Worm (Caenorhabditis elegans) whole organism, midembryonic: ENCODE results near the gene H01G02.4.

Experiments
- T22C8.4 ChIP-seq: fragments of 200-800 bp; sonication (Bioruptor generic); IDR thresholded peaks from 2 replicates; pipeline ENCODE4 v1.3.6; 2022; ENCODE audit warnings: missing genetic modification characterization, missing compliant biosample characterization
- cog-1 ChIP-seq: sonication (generic microtip); optimal IDR thresholded peaks from 2 replicates; lab custom pipeline; 2016; ENCODE audit warnings: missing genetic modification characterization, missing compliant biosample characterization
- flt-1 ChIP-seq: fragments of 200-800 bp; sonication (Bioruptor generic); IDR thresholded peaks from 2 replicates; pipeline ENCODE4 v1.3.6; 2022; ENCODE audit warnings: missing genetic modification characterization, missing compliant biosample characterization
- klf-2 ChIP-seq: fragments of 200-800 bp; sonication (Bioruptor generic); conservative IDR thresholded peaks from 2 replicates; pipeline ENCODE4 v1.3.6; 2022; ENCODE audit warnings: missing genetic modification reagents, missing genetic modification characterization, missing compliant biosample characterization
- med-1 ChIP-seq: sonication (generic microtip); optimal IDR thresholded peaks from 2 replicates; lab custom pipeline; 2017; ENCODE audit warnings: missing genetic modification characterization, mild to moderate bottlenecking, missing compliant biosample characterization, antibody characterized with exemption, missing genetic modification reagents; ENCODE audit not compliant: insufficient read depth
- ref-1 ChIP-seq: fragments of 200-800 bp; sonication (Bioruptor generic); conservative IDR thresholded peaks from 2 replicates; pipeline ENCODE4 v1.3.6; 2022; ENCODE audit warnings: missing genetic modification reagents, missing genetic modification characterization, missing compliant biosample characterization
- tab-1 ChIP-seq: fragments of 200-800 bp; sonication (Bioruptor generic); IDR thresholded peaks from 2 replicates; pipeline ENCODE4 v1.3.6; 2022; ENCODE audit warnings: missing genetic modification characterization, missing compliant biosample characterization
- ztf-23 ChIP-seq: fragments of 200-800 bp; sonication (Bioruptor generic); IDR thresholded peaks from 2 replicates; pipeline ENCODE4 v1.3.6; 2022; ENCODE audit warnings: missing genetic modification reagents, missing genetic modification characterization, missing compliant biosample characterization
- ztf-29 ChIP-seq: fragments of 200-800 bp; sonication (Bioruptor generic); IDR thresholded peaks from 2 replicates; pipeline ENCODE4 v1.3.6; 2022; ENCODE audit warnings: missing genetic modification reagents, missing genetic modification characterization, missing compliant biosample characterization

H01G02.4 gene

DNA sequence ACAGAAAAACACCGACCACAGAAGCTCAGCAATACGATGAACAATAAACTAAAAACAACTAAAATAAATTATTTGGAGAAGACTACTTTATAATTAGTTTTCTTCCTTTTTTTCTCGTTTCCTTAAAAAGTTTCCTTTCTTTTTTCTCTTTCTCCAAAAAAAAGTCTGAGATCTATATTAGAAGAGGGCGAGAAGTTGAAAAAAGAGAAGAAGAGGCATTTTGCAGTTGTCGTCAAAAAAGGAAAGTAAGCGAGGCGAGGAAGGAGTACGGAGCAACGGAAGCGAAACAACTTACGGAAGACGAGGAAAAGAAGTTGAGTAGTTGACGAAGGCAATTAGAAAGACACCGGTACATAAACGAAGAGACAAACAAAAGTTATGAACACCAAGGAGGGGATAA, 7.0 kb downstream of the H01G02.4 start:
- TF ChIP-seq klf-2 (GFP tag; lab: Robert Waterston, UW), result no peak
- TF ChIP-seq ztf-23 (GFP tag; lab: Robert Waterston, UW), result no peak
- no peak for TF ChIP-seq flt-1 (GFP tag; lab: Robert Waterston, UW)
- no peak for TF ChIP-seq med-1 (GFP tag; lab: Kevin White, UChicago)
- no peak for TF ChIP-seq tab-1 (GFP tag; lab: Robert Waterston, UW)
- no peak for TF ChIP-seq T22C8.4 (GFP tag; lab: Robert Waterston, UW)
- no peak for TF ChIP-seq ref-1 (GFP tag; lab: Robert Waterston, UW)
- TF ChIP-seq cog-1 (tag; lab: Kevin White, UChicago), result no peak
- TF ChIP-seq ztf-29 (GFP tag; lab: Robert Waterston, UW), result no peak

DNA sequence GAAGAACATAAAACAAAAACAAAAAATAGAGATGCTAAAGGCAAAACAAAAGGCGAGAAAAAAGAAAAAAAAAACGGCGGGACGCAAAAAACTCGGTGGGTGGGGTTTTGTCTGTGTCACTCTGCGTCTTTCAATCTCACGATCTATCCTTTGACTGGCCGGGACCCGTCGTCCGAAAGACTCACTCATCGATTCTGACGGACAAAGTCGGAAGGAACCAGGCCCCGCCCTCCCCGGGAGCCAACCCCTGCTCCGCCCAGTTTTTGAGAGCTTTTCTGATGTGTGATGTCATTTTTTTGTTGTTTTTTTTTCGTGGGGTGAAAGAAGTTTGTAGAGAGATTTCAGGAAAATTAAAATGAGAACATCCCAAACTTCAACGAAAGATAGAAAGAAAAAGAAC, 9.8 kb downstream of the H01G02.4 start:
- TF ChIP-seq cog-1 (tag; lab: Kevin White, UChicago) (no peak), ztf-29 (GFP tag; lab: Robert Waterston, UW) (no peak), flt-1 (GFP tag; lab: Robert Waterston, UW) (peak; percentile 21; the same call in 1 of the 2 replicates), klf-2 (GFP tag; lab: Robert Waterston, UW) (no peak), ref-1 (GFP tag; lab: Robert Waterston, UW) (no peak), tab-1 (GFP tag; lab: Robert Waterston, UW) (no peak), med-1 (GFP tag; lab: Kevin White, UChicago) (no peak), ztf-23 (GFP tag; lab: Robert Waterston, UW) (0 out of 2 replicates have a peak, but pooled peaks have one; percentile 28), T22C8.4 (GFP tag; lab: Robert Waterston, UW) (no peak)

DNA sequence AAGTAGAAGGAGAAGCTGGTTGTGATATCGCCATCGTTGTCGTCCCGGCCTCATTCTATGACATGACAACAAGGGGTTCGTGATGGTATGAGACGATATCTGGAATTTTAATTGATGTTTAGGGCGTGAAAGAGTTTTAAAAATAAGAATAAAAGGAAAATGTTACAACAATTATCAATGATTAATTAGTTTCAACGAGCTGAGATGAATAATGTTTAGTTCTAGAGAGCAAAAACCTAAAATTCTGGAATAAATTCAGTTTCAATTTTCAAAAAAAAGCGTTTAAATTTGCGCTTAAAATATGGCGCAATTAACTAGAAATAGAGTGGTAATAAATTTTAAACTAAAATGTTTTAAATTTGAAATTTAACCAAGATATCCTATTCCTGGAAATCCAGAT, 10.4 kb downstream of the H01G02.4 start, which contains the start of gene H01G02.3:
H01G02.3 (minus strand) TSS at position 101 of the 400 bp plus-strand sequence.
- TF ChIP-seq ref-1 (GFP tag; lab: Robert Waterston, UW), result no peak
- no peak for TF ChIP-seq klf-2 (GFP tag; lab: Robert Waterston, UW)
- TF ChIP-seq T22C8.4 (GFP tag; lab: Robert Waterston, UW), result no peak
- no peak for TF ChIP-seq flt-1 (GFP tag; lab: Robert Waterston, UW)
- TF ChIP-seq ztf-23 (GFP tag; lab: Robert Waterston, UW), result no peak

- TF ChIP-seq ztf-23 (GFP tag; lab: Robert Waterston, UW) (no peak), T22C8.4 (GFP tag; lab: Robert Waterston, UW) (no peak), flt-1 (GFP tag; lab: Robert Waterston, UW) (no peak), klf-2 (GFP tag; lab: Robert Waterston, UW) (no peak), ztf-29 (GFP tag; lab: Robert Waterston, UW) (no peak), ref-1 (GFP tag; lab: Robert Waterston, UW) (no peak), med-1 (GFP tag; lab: Kevin White, UChicago) (no peak), tab-1 (GFP tag; lab: Robert Waterston, UW) (no peak), cog-1 (tag; lab: Kevin White, UChicago) (no peak)
These were observed 14.5 kb downstream of the H01G02.4 start for ce11 chrIV:11788383-11788963.

- TF ChIP-seq T22C8.4 (GFP tag; lab: Robert Waterston, UW) (no peak), ztf-29 (GFP tag; lab: Robert Waterston, UW) (no peak), cog-1 (tag; lab: Kevin White, UChicago) (no peak), flt-1 (GFP tag; lab: Robert Waterston, UW) (no peak), ztf-23 (GFP tag; lab: Robert Waterston, UW) (no peak), ref-1 (GFP tag; lab: Robert Waterston, UW) (no peak), med-1 (GFP tag; lab: Kevin White, UChicago) (no peak), tab-1 (GFP tag; lab: Robert Waterston, UW) (no peak), klf-2 (GFP tag; lab: Robert Waterston, UW) (no peak)
These were observed 15.2 kb downstream of the H01G02.4 start for ce11 chrIV:11787793-11788192.

DNA sequence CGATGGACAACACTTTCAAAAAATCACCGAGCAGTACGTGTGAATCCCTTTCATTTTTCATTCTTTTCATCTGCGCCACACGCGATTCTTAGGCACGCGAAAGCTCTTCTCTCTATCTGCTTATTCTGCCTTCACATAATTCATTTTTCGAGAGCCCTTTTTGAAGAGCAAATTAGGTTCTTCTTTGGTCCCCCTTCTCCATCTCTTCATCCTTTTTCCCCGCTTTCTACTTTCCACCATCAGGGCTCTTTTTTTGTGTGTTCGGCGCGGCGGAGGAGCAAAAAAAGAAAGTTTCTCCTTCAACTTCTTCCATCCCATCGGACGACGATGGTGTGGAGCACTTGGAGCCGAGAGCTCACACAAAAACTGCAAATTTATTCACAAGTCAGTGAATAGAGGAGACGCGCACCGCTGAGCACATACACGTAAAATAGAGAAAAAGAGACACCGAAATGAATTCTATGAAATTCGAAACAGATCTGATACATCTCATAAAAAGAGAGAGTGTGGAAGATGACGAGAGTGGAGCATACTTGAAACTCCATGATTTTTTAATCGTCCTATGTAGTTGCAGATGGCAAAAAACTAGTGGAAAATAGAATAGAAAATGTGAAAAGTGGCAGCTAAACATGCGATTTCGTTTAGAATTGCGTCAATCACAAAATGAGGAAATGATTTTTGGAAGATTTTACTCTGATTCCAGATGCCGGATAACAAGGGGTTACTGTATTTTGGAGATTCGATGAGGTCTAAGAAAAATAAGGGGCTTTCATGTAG, 17.7 kb downstream of the H01G02.4 start:
- TF ChIP-seq tab-1 (GFP tag; lab: Robert Waterston, UW) (no peak), ref-1 (GFP tag; lab: Robert Waterston, UW) (no peak), cog-1 (tag; lab: Kevin White, UChicago) (no peak), ztf-23 (GFP tag; lab: Robert Waterston, UW) (no peak), klf-2 (GFP tag; lab: Robert Waterston, UW) (no peak), med-1 (GFP tag; lab: Kevin White, UChicago) (no peak), T22C8.4 (GFP tag; lab: Robert Waterston, UW) (no peak), flt-1 (GFP tag; lab: Robert Waterston, UW) (no peak), ztf-29 (GFP tag; lab: Robert Waterston, UW) (no peak)

ce11 chrIV:11782846-11783245, 20.1 kb downstream of the H01G02.4 start:
- TF ChIP-seq cog-1 (tag; lab: Kevin White, UChicago) (no peak), T22C8.4 (GFP tag; lab: Robert Waterston, UW) (no peak), tab-1 (GFP tag; lab: Robert Waterston, UW) (no peak), klf-2 (GFP tag; lab: Robert Waterston, UW) (no peak), ref-1 (GFP tag; lab: Robert Waterston, UW) (no peak), flt-1 (GFP tag; lab: Robert Waterston, UW) (no peak), ztf-29 (GFP tag; lab: Robert Waterston, UW) (no peak), ztf-23 (GFP tag; lab: Robert Waterston, UW) (no peak), med-1 (GFP tag; lab: Kevin White, UChicago) (no peak)

- TF ChIP-seq klf-2 (GFP tag; lab: Robert Waterston, UW) (no peak), flt-1 (GFP tag; lab: Robert Waterston, UW) (no peak), ref-1 (GFP tag; lab: Robert Waterston, UW) (no peak), tab-1 (GFP tag; lab: Robert Waterston, UW) (no peak), T22C8.4 (GFP tag; lab: Robert Waterston, UW) (no peak), med-1 (GFP tag; lab: Kevin White, UChicago) (no peak)
These were observed 23.9 kb downstream of the H01G02.4 start, which contains the start of gene lpr-2 for ce11 chrIV:11779028-11779427. TSS of gene lpr-2 (plus strand) at chrIV:11779216.
